Worm (Caenorhabditis elegans) whole organism, midembryonic: Measurements from ENCODE around the gene M05D6.2.

ENCODE experiments used
- T22C8.4 ChIP-seq: fragments of 200-800 bp; sonication (Bioruptor generic); IDR thresholded peaks from 2 replicates; pipeline ENCODE4 v1.3.6; 2022; ENCODE audit warnings: missing genetic modification characterization, missing compliant biosample characterization
- cog-1 ChIP-seq: sonication (generic microtip); optimal IDR thresholded peaks from 2 replicates; lab custom pipeline; 2016; ENCODE audit warnings: missing genetic modification characterization, missing compliant biosample characterization
- flt-1 ChIP-seq: fragments of 200-800 bp; sonication (Bioruptor generic); IDR thresholded peaks from 2 replicates; pipeline ENCODE4 v1.3.6; 2022; ENCODE audit warnings: missing genetic modification characterization, missing compliant biosample characterization
- klf-2 ChIP-seq: fragments of 200-800 bp; sonication (Bioruptor generic); conservative IDR thresholded peaks from 2 replicates; pipeline ENCODE4 v1.3.6; 2022; ENCODE audit warnings: missing genetic modification reagents, missing genetic modification characterization, missing compliant biosample characterization
- med-1 ChIP-seq: sonication (generic microtip); optimal IDR thresholded peaks from 2 replicates; lab custom pipeline; 2017; ENCODE audit warnings: missing genetic modification characterization, mild to moderate bottlenecking, missing compliant biosample characterization, antibody characterized with exemption, missing genetic modification reagents; ENCODE audit not compliant: insufficient read depth
- tab-1 ChIP-seq: fragments of 200-800 bp; sonication (Bioruptor generic); IDR thresholded peaks from 2 replicates; pipeline ENCODE4 v1.3.6; 2022; ENCODE audit warnings: missing genetic modification characterization, missing compliant biosample characterization
- ztf-23 ChIP-seq: fragments of 200-800 bp; sonication (Bioruptor generic); IDR thresholded peaks from 2 replicates; pipeline ENCODE4 v1.3.6; 2022; ENCODE audit warnings: missing genetic modification reagents, missing genetic modification characterization, missing compliant biosample characterization

ce11 chrII:8516783-8517182 is 48.9 kb downstream of the M05D6.2 start, which contains the start of gene rnh-2:
- TF ChIP-seq med-1 (GFP tag; lab: Kevin White, UChicago) (no peak), tab-1 (GFP tag; lab: Robert Waterston, UW) (no peak), T22C8.4 (GFP tag; lab: Robert Waterston, UW) (no peak), flt-1 (GFP tag; lab: Robert Waterston, UW) (0 out of 2 replicates have a peak, but pooled peaks have one; percentile 54), klf-2 (no peak), cog-1 (peak; percentile 60), ztf-23 (GFP tag; lab: Robert Waterston, UW) (peak; percentile 68)
